Fruit fly (Drosophila melanogaster) whole organism, embryonic: ENCODE data around the gene CG44362.

ENCODE experiments used
- Awh ChIP-seq: fragments of 200-800 bp; sonication (Bioruptor generic); IDR thresholded peaks from 2 replicates; pipeline ENCODE4, ENCODE4 v1.3.6; 2022; ENCODE audit warnings: missing biosample characterization, missing genetic modification characterization
- BtbVII ChIP-seq: fragments of 200-800 bp; sonication (Bioruptor generic); optimal IDR thresholded peaks from 3 replicates; lab custom pipeline; 2017; ENCODE audit warnings: missing biosample characterization, mild to moderate bottlenecking, missing genetic modification characterization
- CG10209 ChIP-seq: fragments of 200-800 bp; sonication (Bioruptor generic); optimal IDR thresholded peaks from 3 replicates; lab custom pipeline; 2017; ENCODE audit warnings: missing biosample characterization, mild to moderate bottlenecking, missing genetic modification characterization, missing genetic modification reagents
- CG12104 ChIP-seq: fragments of 200-800 bp; sonication (Bioruptor generic); optimal IDR thresholded peaks from 3 replicates; lab custom pipeline; 2016; ENCODE audit warnings: missing biosample characterization, missing genetic modification characterization
- CG12155 ChIP-seq: fragments of 200-800 bp; sonication (Bioruptor generic); optimal IDR thresholded peaks from 3 replicates; lab custom pipeline; 2016; ENCODE audit warnings: missing biosample characterization, missing genetic modification characterization
- CG12769 ChIP-seq: fragments of 200-800 bp; sonication (Bioruptor generic); optimal IDR thresholded peaks from 2 replicates; lab custom pipeline; 2019; ENCODE audit warnings: missing biosample characterization, mild to moderate bottlenecking, missing genetic modification characterization, moderate library complexity
- CG15269 ChIP-seq: fragments of 200-800 bp; sonication (Bioruptor generic); optimal IDR thresholded peaks from 2 replicates; lab custom pipeline; 2018; ENCODE audit warnings: missing biosample characterization, mild to moderate bottlenecking, missing genetic modification characterization, moderate library complexity
- CG1602 ChIP-seq: fragments of 200-800 bp; sonication (Bioruptor generic); optimal IDR thresholded peaks from 3 replicates; lab custom pipeline; 2016; ENCODE audit warnings: missing biosample characterization, missing genetic modification characterization
- CG17612 ChIP-seq: fragments of 200-800 bp; sonication (Bioruptor generic); IDR thresholded peaks from 2 replicates; pipeline ENCODE4 v1.3.6; 2022; ENCODE audit warnings: missing biosample characterization, missing genetic modification characterization
- CG17802 ChIP-seq: fragments of 200-800 bp; sonication (Bioruptor generic); optimal IDR thresholded peaks from 2 replicates; lab custom pipeline; 2018; ENCODE audit warnings: missing biosample characterization, mild to moderate bottlenecking, missing genetic modification characterization, moderate library complexity
- CG1792 ChIP-seq: fragments of 200-800 bp; sonication (Bioruptor generic); optimal IDR thresholded peaks from 2 replicates; lab custom pipeline; 2016; ENCODE audit warnings: missing biosample characterization, missing genetic modification characterization
- CG18599 ChIP-seq: fragments of 200-800 bp; sonication (Bioruptor generic); optimal IDR thresholded peaks from 3 replicates; lab custom pipeline; 2017; ENCODE audit warnings: missing biosample characterization, missing genetic modification characterization, mild to moderate bottlenecking, moderate library complexity, missing genetic modification reagents
- CG31224 ChIP-seq: fragments of 200-800 bp; sonication (Bioruptor generic); IDR thresholded peaks from 2 replicates; pipeline ENCODE4 v1.3.6; 2022; ENCODE audit warnings: missing biosample characterization, missing genetic modification characterization
- CG31365 ChIP-seq: fragments of 200-800 bp; sonication (Bioruptor generic); optimal IDR thresholded peaks from 2 replicates; lab custom pipeline; 2018; ENCODE audit warnings: missing biosample characterization, mild to moderate bottlenecking, missing genetic modification characterization
- CG3726 ChIP-seq: fragments of 200-800 bp; sonication (Bioruptor generic); IDR thresholded peaks from 3 replicates; pipeline ENCODE4, ENCODE4 v1.3.6; 2022; ENCODE audit warnings: missing biosample characterization, missing genetic modification characterization
- CG4854 ChIP-seq: fragments of 200-800 bp; sonication (Bioruptor generic); optimal IDR thresholded peaks from 2 replicates; lab custom pipeline; 2016; ENCODE audit warnings: missing biosample characterization, missing genetic modification characterization, inconsistent platforms
- CG6175 ChIP-seq: fragments of 200-800 bp; sonication (Bioruptor generic); IDR thresholded peaks from 3 replicates; pipeline ENCODE4 v1.3.6; 2022; ENCODE audit warnings: missing biosample characterization, missing genetic modification characterization
- CG6854 ChIP-seq: fragments of 200-800 bp; sonication (Bioruptor generic); optimal IDR thresholded peaks from 3 replicates; lab custom pipeline; 2017; ENCODE audit warnings: missing biosample characterization, mild to moderate bottlenecking, missing genetic modification characterization
- CG7556 ChIP-seq: fragments of 200-800 bp; sonication (Bioruptor generic); optimal IDR thresholded peaks from 2 replicates; lab custom pipeline; 2017; ENCODE audit warnings: missing biosample characterization, mild to moderate bottlenecking, missing genetic modification characterization
- CG9609 ChIP-seq: fragments of 200-800 bp; sonication (Bioruptor generic); optimal IDR thresholded peaks from 3 replicates; lab custom pipeline; 2016; ENCODE audit warnings: missing biosample characterization, missing genetic modification characterization
- Chrac-16 ChIP-seq: fragments of 200-800 bp; sonication (Bioruptor generic); optimal IDR thresholded peaks from 3 replicates; lab custom pipeline; 2016; ENCODE audit warnings: missing biosample characterization, missing genetic modification characterization
- Gug ChIP-seq: fragments of 200-800 bp; sonication (Bioruptor generic); IDR thresholded peaks from 4 replicates; pipeline ENCODE4 v1.3.6; 2022; ENCODE audit warnings: missing biosample characterization, missing genetic modification characterization
- Max ChIP-seq: fragments of 200-800 bp; sonication (Bioruptor generic); optimal IDR thresholded peaks from 2 replicates; lab custom pipeline; 2016; ENCODE audit warnings: missing biosample characterization, mild to moderate bottlenecking, missing genetic modification characterization
- Side ChIP-seq: fragments of 200-800 bp; sonication (Bioruptor generic); optimal IDR thresholded peaks from 2 replicates; lab custom pipeline; 2016; ENCODE audit warnings: missing biosample characterization, missing genetic modification characterization
- Sin3A ChIP-seq: fragments of >200 bp; optimal IDR thresholded peaks from 2 replicates; lab custom pipeline; 2018
- Six4 ChIP-seq: fragments of 200-800 bp; sonication (Bioruptor generic); optimal IDR thresholded peaks from 2 replicates; lab custom pipeline; 2016; ENCODE audit warnings: missing biosample characterization, missing genetic modification characterization
- abd-A ChIP-seq: fragments of 200-800 bp; sonication (Bioruptor generic); optimal IDR thresholded peaks from 3 replicates; lab custom pipeline; 2019; ENCODE audit warnings: missing biosample characterization, mild to moderate bottlenecking, missing genetic modification characterization, moderate library complexity
- ase ChIP-seq: fragments of 200-800 bp; sonication (Bioruptor generic); IDR thresholded peaks from 3 replicates; pipeline ENCODE4 v1.3.6; 2022; ENCODE audit warnings: missing biosample characterization, missing genetic modification characterization
- az2 ChIP-seq: fragments of 200-800 bp; sonication (Bioruptor generic); optimal IDR thresholded peaks from 3 replicates; lab custom pipeline; 2016; ENCODE audit warnings: missing biosample characterization, missing genetic modification characterization
- bab2 ChIP-seq: fragments of 200-800 bp; sonication (Bioruptor generic); optimal IDR thresholded peaks from 2 replicates; lab custom pipeline; 2016; ENCODE audit warnings: missing biosample characterization, missing genetic modification characterization
- br ChIP-seq: fragments of >200 bp; optimal IDR thresholded peaks from 2 replicates; lab custom pipeline; 2017
- dmrt99B ChIP-seq: fragments of 200-800 bp; sonication (Bioruptor generic); optimal IDR thresholded peaks from 2 replicates; lab custom pipeline; 2018; ENCODE audit warnings: missing biosample characterization, mild to moderate bottlenecking, missing genetic modification characterization, moderate library complexity
- dysf ChIP-seq: fragments of 200-800 bp; sonication (Bioruptor generic); IDR thresholded peaks from 3 replicates; pipeline ENCODE4 v1.3.6; 2022; ENCODE audit warnings: missing biosample characterization, missing genetic modification characterization
- esg ChIP-seq: fragments of 200-800 bp; sonication (Bioruptor generic); conservative IDR thresholded peaks from 2 replicates; pipeline ENCODE4 v1.3.6; 2022; ENCODE audit warnings: missing biosample characterization, missing genetic modification characterization
- fd102C ChIP-seq: fragments of 200-800 bp; sonication (Bioruptor generic); optimal IDR thresholded peaks from 2 replicates; lab custom pipeline; 2018; ENCODE audit warnings: missing biosample characterization, mild to moderate bottlenecking, missing genetic modification characterization, moderate library complexity
- grn ChIP-seq: fragments of 200-800 bp; sonication (Bioruptor generic); optimal IDR thresholded peaks from 3 replicates; lab custom pipeline; 2017; ENCODE audit warnings: missing biosample characterization, missing genetic modification characterization
- gsb-n ChIP-seq: fragments of 200-800 bp; sonication (Bioruptor generic); optimal IDR thresholded peaks from 3 replicates; lab custom pipeline; 2018; ENCODE audit warnings: missing biosample characterization, mild to moderate bottlenecking, missing genetic modification characterization
- hkb ChIP-seq, 2 experiments: fragments of 200-800 bp in 1 of 2; fragments of >200 bp in 1 of 2; sonication (Bioruptor generic) in 1 of 2; IDR thresholded peaks in 1 of 2; optimal IDR thresholded peaks in 1 of 2; 2 replicates each; pipeline versions ENCODE4 v1.3.6 to Lab custom; 2017 to 2022; ENCODE audit warnings: missing biosample characterization in 1 of 2, missing genetic modification characterization in 1 of 2
- jumu ChIP-seq: fragments of 200-800 bp; sonication (Bioruptor generic); optimal IDR thresholded peaks from 3 replicates; lab custom pipeline; 2016; ENCODE audit warnings: missing biosample characterization, missing genetic modification characterization
- kay ChIP-seq: fragments of 200-800 bp; sonication (Bioruptor generic); optimal IDR thresholded peaks from 2 replicates; lab custom pipeline; 2016; ENCODE audit warnings: missing biosample characterization, missing genetic modification characterization
- ken ChIP-seq: fragments of 200-800 bp; sonication (Bioruptor generic); IDR thresholded peaks from 3 replicates; pipeline ENCODE4 v1.3.6; 2022; ENCODE audit warnings: missing biosample characterization, missing genetic modification characterization
- knrl ChIP-seq: fragments of 200-800 bp; sonication (Bioruptor generic); IDR thresholded peaks from 3 replicates; pipeline ENCODE4 v1.3.6; 2022; ENCODE audit warnings: missing biosample characterization, missing genetic modification characterization; ENCODE audit not compliant: partially characterized antibody
- lab ChIP-seq: fragments of 200-800 bp; sonication (Bioruptor generic); optimal IDR thresholded peaks from 3 replicates; lab custom pipeline; 2017; ENCODE audit warnings: missing biosample characterization, missing genetic modification characterization, mild to moderate bottlenecking, moderate library complexity, missing genetic modification reagents
- lbe ChIP-seq: fragments of 200-800 bp; sonication (Bioruptor generic); optimal IDR thresholded peaks from 2 replicates; lab custom pipeline; 2016; ENCODE audit warnings: missing biosample characterization, mild to moderate bottlenecking, missing genetic modification characterization
- odd ChIP-seq: fragments of 200-800 bp; sonication (Bioruptor generic); optimal IDR thresholded peaks from 2 replicates; lab custom pipeline; 2017; ENCODE audit warnings: missing biosample characterization, mild to moderate bottlenecking, missing genetic modification characterization
- org-1 ChIP-seq: fragments of 200-800 bp; sonication (Bioruptor generic); optimal IDR thresholded peaks from 2 replicates; lab custom pipeline; 2017; ENCODE audit warnings: missing biosample characterization, missing genetic modification characterization
- otp ChIP-seq: fragments of 200-800 bp; sonication (Bioruptor generic); IDR thresholded peaks from 3 replicates; pipeline ENCODE4, ENCODE4 v1.3.6; 2022; ENCODE audit warnings: missing biosample characterization, missing genetic modification characterization
- pita ChIP-seq: fragments of 200-800 bp; sonication (Bioruptor generic); optimal IDR thresholded peaks from 2 replicates; lab custom pipeline; 2017; ENCODE audit warnings: missing biosample characterization, mild to moderate bottlenecking, missing genetic modification characterization
- ranshi ChIP-seq: fragments of 200-800 bp; sonication (Bioruptor generic); IDR thresholded peaks from 2 replicates; pipeline ENCODE4 v1.3.6; 2022; ENCODE audit warnings: missing biosample characterization, missing genetic modification characterization
- sisA ChIP-seq: fragments of 200-800 bp; sonication (Bioruptor generic); IDR thresholded peaks from 2 replicates; pipeline ENCODE4 v1.3.6; 2022; ENCODE audit warnings: missing biosample characterization, missing genetic modification characterization
- sug ChIP-seq: fragments of 200-800 bp; optimal IDR thresholded peaks from 2 replicates; lab custom pipeline; 2019; ENCODE audit warnings: missing biosample characterization, mild to moderate bottlenecking, missing genetic modification characterization, moderate library complexity
- toy ChIP-seq: fragments of 200-800 bp; sonication (Bioruptor generic); IDR thresholded peaks from 2 replicates; pipeline ENCODE4 v1.3.6; 2022; ENCODE audit warnings: missing biosample characterization, missing genetic modification characterization
- usp ChIP-seq: fragments of >200 bp; optimal IDR thresholded peaks from 2 replicates; lab custom pipeline; 2017; ENCODE audit warnings: missing biosample characterization, missing genetic modification characterization
- yki ChIP-seq: fragments of >200 bp; optimal IDR thresholded peaks from 3 replicates; lab custom pipeline; 2018

CG44362 gene

DNA sequence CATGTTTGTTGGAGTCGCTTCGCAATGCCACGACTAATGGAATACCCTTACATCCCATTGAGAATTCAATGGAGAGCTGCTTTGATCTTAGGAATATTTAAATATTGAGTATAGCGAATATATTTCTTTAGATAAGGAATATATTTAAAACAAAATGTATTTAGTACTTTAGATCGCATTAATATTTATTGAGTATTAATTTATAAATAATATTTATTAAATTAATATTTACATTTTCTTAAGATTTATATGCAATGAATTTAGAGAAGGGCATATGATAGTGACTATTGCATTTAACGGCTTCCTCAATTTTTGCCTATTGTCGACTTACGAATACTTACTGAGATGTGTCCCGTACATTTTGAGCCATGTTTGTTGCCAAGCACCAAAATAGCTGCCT is 46.8 kb downstream of the CG44362 start (continued):
- TF ChIP-seq CG12155 (no peak), knrl (no peak), CG6175 (GFP tag; lab: Robert Waterston, UW) (no peak), ase (GFP tag; lab: Robert Waterston, UW) (no peak), fd102C (GFP tag; lab: Kevin White, UChicago) (no peak), Max (no peak), org-1 (GFP tag; lab: Kevin White, UChicago) (no peak), CG18599 (GFP tag; lab: Kevin White, UChicago) (no peak), CG31365 (tag; lab: Kevin White, UChicago) (no peak), toy (GFP tag; lab: Robert Waterston, UW) (no peak), ken (GFP tag; lab: Robert Waterston, UW) (no peak), CG12104 (no peak), Chrac-16 (GFP tag; lab: Kevin White, UChicago) (no peak), kay (GFP tag; lab: Kevin White, UChicago) (no peak), otp (no peak), CG31224 (GFP tag; lab: Robert Waterston, UW) (no peak), CG15269 (tag; lab: Kevin White, UChicago) (peak; percentile 21), az2 (GFP tag; lab: Kevin White, UChicago) (no peak), yki (lab: Kevin White, UChicago) (no peak), sug (tag; lab: Kevin White, UChicago) (no peak), sisA (no peak), Six4 (GFP tag; lab: Kevin White, UChicago) (no peak), Gug (GFP tag; lab: Robert Waterston, UW) (no peak), CG17802 (tag; lab: Kevin White, UChicago) (no peak), abd-A (tag; lab: Kevin White, UChicago) (no peak), BtbVII (no peak), CG12769 (tag; lab: Kevin White, UChicago) (no peak), br (lab: Kevin White, UChicago) (no peak), CG3726 (GFP tag; lab: Robert Waterston, UW) (no peak), CG4854 (GFP tag; lab: Kevin White, UChicago) (no peak), dmrt99B (tag; lab: Kevin White, UChicago) (peak; percentile 65), CG7556 (GFP tag; lab: Kevin White, UChicago) (peak; percentile 19), CG1602 (GFP tag; lab: Kevin White, UChicago) (no peak), bab2 (GFP tag; lab: Kevin White, UChicago) (no peak), pita (no peak), usp (GFP tag; lab: Kevin White, UChicago) (no peak), CG6854 (GFP tag; lab: Kevin White, UChicago) (no peak), gsb-n (tag; lab: Kevin White, UChicago) (no peak), Awh (no peak), ranshi (no peak), lab (no peak), CG9609 (GFP tag; lab: Kevin White, UChicago) (no peak), grn (no peak), CG1792 (GFP tag; lab: Kevin White, UChicago) (no peak), dysf (GFP tag; lab: Robert Waterston, UW) (no peak), hkb (optimal IDR thresholded peaks at IDR 0.05; lab: Kevin White, UChicago) (no peak), hkb (GFP tag; IDR thresholded peaks at IDR 0.05; lab: Robert Waterston, UW) (no peak), odd (GFP tag; lab: Kevin White, UChicago) (no peak), esg (GFP tag; lab: Robert Waterston, UW) (no peak), jumu (no peak), CG17612 (GFP tag; lab: Robert Waterston, UW) (no peak), Side (no peak), lbe (GFP tag; lab: Kevin White, UChicago) (no peak), Sin3A (no peak), CG10209 (GFP tag; lab: Kevin White, UChicago) (no peak)
